Worm (Caenorhabditis elegans): ENCODE data around the gene fbxa-150.

DNA sequence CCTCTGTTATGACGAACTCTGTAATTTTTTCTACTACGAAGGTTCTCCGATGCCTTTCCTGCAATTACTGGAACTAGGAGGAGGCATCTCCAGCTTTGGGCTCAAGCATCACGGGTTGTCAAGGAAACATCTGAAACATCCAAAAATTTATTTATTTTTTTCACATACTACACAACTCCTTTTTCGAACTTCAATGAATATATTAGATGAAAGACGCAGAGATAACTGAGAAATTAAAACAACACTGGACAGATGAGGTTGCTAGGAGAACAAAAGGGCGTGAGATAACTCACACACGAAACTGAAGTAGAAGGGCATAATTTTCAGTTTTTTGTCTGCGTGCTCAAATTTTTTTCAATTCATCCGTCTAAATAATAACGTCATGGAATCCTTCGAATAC lies 5.1 kb downstream of the fbxa-150 start, which contains the start of gene Y38H6C.13:
- TF ChIP-seq fkh-6 (tag; optimal IDR thresholded peaks at IDR 0.05) (no peak), pax-1 (tag; optimal IDR thresholded peaks at IDR 0.05) (no peak), tbx-2 (tag; optimal IDR thresholded peaks at IDR 0.05) (no peak), ceh-31 (tag; optimal IDR thresholded peaks at IDR 0.05) (no peak), hlh-6 (tag; optimal IDR thresholded peaks at IDR 0.05) (no peak), pqm-1 (tag; optimal IDR thresholded peaks at IDR 0.05) (no peak), nhr-11 (tag; optimal IDR thresholded peaks at IDR 0.05) (no peak), ceh-2 (tag; optimal IDR thresholded peaks at IDR 0.05) (no peak)

All from whole organism, late embryonic.